Worm (Caenorhabditis elegans): ENCODE measurements around the gene fbxb-33.

- TF ChIP-seq ceh-18 (tag; optimal IDR thresholded peaks at IDR 0.05) (no peak), nhr-11 (tag; optimal IDR thresholded peaks at IDR 0.05) (no peak), sdc-2 (tag; optimal IDR thresholded peaks at IDR 0.05) (no peak), hlh-8 (tag; optimal IDR thresholded peaks at IDR 0.05) (no peak), eyg-1 (tag; optimal IDR thresholded peaks at IDR 0.05) (no peak), sox-2 (GFP tag; IDR thresholded peaks at IDR 0.05) (no peak), tbx-2 (tag; optimal IDR thresholded peaks at IDR 0.05) (no peak), K09A11.1 (tag; optimal IDR thresholded peaks at IDR 0.05; ENCODE audit: insufficient read depth) (no peak), mec-3 (tag; optimal IDR thresholded peaks at IDR 0.05; ENCODE audit: borderline replicate concordance) (no peak)
These were observed 47.5 kb downstream of the fbxb-33 start, which contains the start of gene srx-102 for ce11 chrII:3694664-3695063.
